Fruit fly (Drosophila melanogaster) whole organism, embryonic: Measurements from ENCODE around the gene mtsh.

ENCODE experiments used
- CG3995 ChIP-seq: fragments of 200-800 bp; sonication (Bioruptor generic); optimal IDR thresholded peaks from 3 replicates; lab custom pipeline; 2016; ENCODE audit warnings: missing biosample characterization, missing genetic modification characterization
- Dll ChIP-seq: fragments of 200-800 bp; sonication (Bioruptor generic); IDR thresholded peaks from 4 replicates; pipeline ENCODE4 v1.3.6; 2022; ENCODE audit warnings: missing biosample characterization, missing genetic modification characterization; ENCODE audit not compliant: partially characterized antibody
- fu2 ChIP-seq: fragments of 200-800 bp; sonication (Bioruptor generic); optimal IDR thresholded peaks from 2 replicates; lab custom pipeline; 2016; ENCODE audit warnings: missing biosample characterization, missing genetic modification characterization

dm6 chr2L:8346260-8346659 is 26.6 kb upstream of the mtsh start, which contains the start of gene CG7778:
- TF ChIP-seq Dll (GFP tag; lab: Robert Waterston, UW) (no peak), fu2 (no peak), CG3995 (GFP tag; lab: Kevin White, UChicago) (no peak)
